Fruit fly (Drosophila melanogaster) Kc167 (cell line): Measurements from ENCODE around the gene Dcr-1.

ENCODE experiments used
- Sin3A ChIP-seq: fragments of >200 bp; optimal IDR thresholded peaks from 2 replicates; lab custom pipeline; 2018; ENCODE audit warnings: missing external identifiers
- h ChIP-seq: fragments of >200 bp; optimal IDR thresholded peaks from 3 replicates; lab custom pipeline; 2018; ENCODE audit warnings: missing external identifiers
- insv ChIP-seq: fragments of >200 bp; optimal IDR thresholded peaks from 3 replicates; lab custom pipeline; 2018; ENCODE audit warnings: missing external identifiers
- psq ChIP-seq: fragments of >200 bp; optimal IDR thresholded peaks from 2 replicates; lab custom pipeline; 2017; ENCODE audit warnings: missing external identifiers

- no peak for TF ChIP-seq h (lab: Kevin White, UChicago)
- TF ChIP-seq Sin3A (lab: Kevin White, UChicago): no peak
- no peak for TF ChIP-seq insv (lab: Kevin White, UChicago)
- TF ChIP-seq psq (lab: Kevin White, UChicago): no peak
These were observed 40.5 kb upstream of the Dcr-1 start for dm6 chr3R:22781412-22781811.
